Fruit fly (Drosophila melanogaster) whole organism, adult: ENCODE measurements around the gene CG31769.

ENCODE experiments used
- CG1620 ChIP-seq: fragments of 200-800 bp; sonication (Bioruptor generic); optimal IDR thresholded peaks from 2 replicates; lab custom pipeline; 2016; ENCODE audit warnings: missing biosample characterization, missing genetic modification characterization
- CG7101 ChIP-seq: fragments of 200-800 bp; sonication (Bioruptor generic); optimal IDR thresholded peaks from 2 replicates; lab custom pipeline; 2018; ENCODE audit warnings: missing biosample characterization, mild to moderate bottlenecking, missing genetic modification characterization, moderate library complexity
- bab1 ChIP-seq: fragments of 200-800 bp; sonication (Bioruptor generic); optimal IDR thresholded peaks from 3 replicates; lab custom pipeline; 2019; ENCODE audit warnings: missing biosample characterization, mild to moderate bottlenecking, missing genetic modification characterization, moderate library complexity

DNA sequence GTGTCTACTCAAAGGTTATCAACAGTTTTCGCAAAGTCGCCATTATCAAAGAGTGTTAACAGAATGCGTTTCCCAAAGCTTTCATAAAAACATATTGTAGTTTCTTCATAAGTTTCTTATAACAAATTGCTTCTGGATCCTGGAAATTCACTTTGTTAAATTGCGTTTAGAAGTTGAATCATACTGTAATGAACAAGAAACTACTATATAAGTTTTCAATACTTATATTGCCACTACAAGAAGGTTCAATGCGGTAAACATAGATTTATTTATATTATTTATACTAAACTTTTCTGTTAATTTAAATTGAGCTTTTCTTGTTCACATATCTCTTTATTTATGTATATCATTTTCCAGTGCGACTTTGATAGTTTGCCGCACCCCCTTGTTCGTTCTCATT lies 1.2 kb downstream of the CG31769 start, which contains the start of gene CG15293:
- TF ChIP-seq bab1 (GFP tag; lab: Kevin White, UChicago) (no peak), CG7101 (tag; lab: Kevin White, UChicago) (no peak), CG1620 (no peak)
